Fruit fly (Drosophila melanogaster): ENCODE data around the gene Snap24.

Gene Snap24

dm6 chr3R:9730784-9731183 lies 32.2 kb downstream of the Snap24 start, which contains the start of gene FoxP (continued):
- peak; percentile 47 for TF ChIP-seq CG13424 (tag; optimal IDR thresholded peaks at IDR 0.05)
- peak; percentile 24 for TF ChIP-seq CG10979 (tag; optimal IDR thresholded peaks at IDR 0.05)
- TF ChIP-seq Awh (GFP tag; IDR thresholded peaks at IDR 0.05) = no peak
- TF ChIP-seq Lim3 (GFP tag; IDR thresholded peaks at IDR 0.05) = no peak
- no peak for TF ChIP-seq dimm (GFP tag; IDR thresholded peaks at IDR 0.05)
- peak; percentile 61 for TF ChIP-seq CG18764 (GFP tag; optimal IDR thresholded peaks at IDR 0.05)
- TF ChIP-seq CG2712 (tag; optimal IDR thresholded peaks at IDR 0.05) = no peak
- TF ChIP-seq br (optimal IDR thresholded peaks at IDR 0.05) = no peak
- TF ChIP-seq CG17802 (tag; optimal IDR thresholded peaks at IDR 0.05) = no peak
- no peak for TF ChIP-seq Taf1 (GFP tag; IDR thresholded peaks at IDR 0.05)
- TF ChIP-seq ttk (GFP tag; IDR thresholded peaks at IDR 0.05) = no peak
- TF ChIP-seq CG16779 (GFP tag; IDR thresholded peaks at IDR 0.05) = no peak
- TF ChIP-seq CG3995 (GFP tag; optimal IDR thresholded peaks at IDR 0.05) = no peak
- TF ChIP-seq ac (GFP tag; optimal IDR thresholded peaks at IDR 0.05) = no peak
- TF ChIP-seq ewg (GFP tag; optimal IDR thresholded peaks at IDR 0.05) = peak; percentile 88
- no peak for TF ChIP-seq Mad (GFP tag; optimal IDR thresholded peaks at IDR 0.05)
- no peak for TF ChIP-seq CG7928 (GFP tag; optimal IDR thresholded peaks at IDR 0.05)
- no peak for TF ChIP-seq CG1233 (GFP tag; optimal IDR thresholded peaks at IDR 0.05)
- peak; percentile 24 for TF ChIP-seq phol (tag; optimal IDR thresholded peaks at IDR 0.05)
- TF ChIP-seq cas (GFP tag; IDR thresholded peaks at IDR 0.05) = no peak
- no peak for TF ChIP-seq CG8290 (GFP tag; optimal IDR thresholded peaks at IDR 0.05)
- TF ChIP-seq CG8290 (tag; optimal IDR thresholded peaks at IDR 0.05) = no peak
- TF ChIP-seq CG14710 (tag; optimal IDR thresholded peaks at IDR 0.05) = peak; percentile 25
- no peak for TF ChIP-seq H15 (GFP tag; IDR thresholded peaks at IDR 0.05)
- TF ChIP-seq ci (GFP tag; IDR thresholded peaks at IDR 0.05) = no peak
- TF ChIP-seq Kr (GFP tag; optimal IDR thresholded peaks at IDR 0.05) = no peak
- no peak for TF ChIP-seq CG10147 (GFP tag; optimal IDR thresholded peaks at IDR 0.05)
- TF ChIP-seq CG4820 (GFP tag; optimal IDR thresholded peaks at IDR 0.05) = no peak
- no peak for TF ChIP-seq al (GFP tag; IDR thresholded peaks at IDR 0.05)
- TF ChIP-seq Doc2 (GFP tag; IDR thresholded peaks at IDR 0.05) = no peak
- TF ChIP-seq gem (tag; optimal IDR thresholded peaks at IDR 0.05) = peak; percentile 46
- no peak for TF ChIP-seq CG17328 (GFP tag; IDR thresholded peaks at IDR 0.05)
- TF ChIP-seq ATbp (GFP tag; optimal IDR thresholded peaks at IDR 0.05) = no peak
- no peak for TF ChIP-seq ftz-f1 (GFP tag; optimal IDR thresholded peaks at IDR 0.05)
- TF ChIP-seq run (tag; optimal IDR thresholded peaks at IDR 0.05) = no peak
- no peak for TF ChIP-seq Bteb2 (GFP tag; optimal IDR thresholded peaks at IDR 0.05)
- no peak for TF ChIP-seq CG6254 (GFP tag; optimal IDR thresholded peaks at IDR 0.05)
- no peak for TF ChIP-seq disco-r (GFP tag; optimal IDR thresholded peaks at IDR 0.05)
- no peak for TF ChIP-seq CG1602 (GFP tag; optimal IDR thresholded peaks at IDR 0.05)
- TF ChIP-seq CG8924 (tag; optimal IDR thresholded peaks at IDR 0.05) = no peak
- no peak for TF ChIP-seq Hr39 (optimal IDR thresholded peaks at IDR 0.05)
- TF ChIP-seq trh (GFP tag; optimal IDR thresholded peaks at IDR 0.05) = no peak
- TF ChIP-seq CG18619 (GFP tag; optimal IDR thresholded peaks at IDR 0.05) = no peak

dm6 chr3R:9725121-9725956 lies 37.6 kb downstream of the Snap24 start, which contains the start of gene hyd:
Gene hyd (minus strand): TSS chr3R:9725615.
- no peak for TF ChIP-seq CG33213 (GFP tag; optimal IDR thresholded peaks at IDR 0.05)
- no peak for TF ChIP-seq stc (GFP tag; IDR thresholded peaks at IDR 0.05)
- no peak for TF ChIP-seq CG8924 (tag; optimal IDR thresholded peaks at IDR 0.05)
- peak; percentile 73 for TF ChIP-seq hbn (GFP tag; IDR thresholded peaks at IDR 0.05; ENCODE audit: partially characterized antibody)
- TF ChIP-seq CG4854 (GFP tag; optimal IDR thresholded peaks at IDR 0.05) = no peak
- no peak for TF ChIP-seq z (GFP tag; IDR thresholded peaks at IDR 0.05)
- TF ChIP-seq CG7987 (GFP tag; optimal IDR thresholded peaks at IDR 0.05) = no peak
- TF ChIP-seq insv (GFP tag; optimal IDR thresholded peaks at IDR 0.05) = peak in 1 of 2 experiments; percentile 14
- TF ChIP-seq br (optimal IDR thresholded peaks at IDR 0.05) = no peak
- TF ChIP-seq stwl (tag; optimal IDR thresholded peaks at IDR 0.05) = peak; percentile 62
- peak; percentile 36 for TF ChIP-seq CG1792 (GFP tag; optimal IDR thresholded peaks at IDR 0.05)
- peak; percentile 64; the same call in 2 of the 3 replicates for TF ChIP-seq CG7963 (GFP tag; IDR thresholded peaks at IDR 0.05; ENCODE audit: partially characterized antibody)
- no peak for TF ChIP-seq gcm2 (GFP tag; optimal IDR thresholded peaks at IDR 0.05)

All from whole organism, embryonic.